Fruit fly (Drosophila melanogaster): ENCODE results near the gene CG7950.

dm6 chr3R:30060451-30061153 is 3.9 kb downstream of the CG7950 start:
- TF ChIP-seq pdm3 (GFP tag; optimal IDR thresholded peaks at IDR 0.05) = no peak
- no peak for TF ChIP-seq CG9139 (GFP tag; optimal IDR thresholded peaks at IDR 0.05)
- no peak for TF ChIP-seq CG31627 (GFP tag; optimal IDR thresholded peaks at IDR 0.05)
- no peak for TF ChIP-seq Hr39 (GFP tag; optimal IDR thresholded peaks at IDR 0.05)
- TF ChIP-seq Ets96B (tag; optimal IDR thresholded peaks at IDR 0.05) = no peak
- TF ChIP-seq vri (GFP tag; optimal IDR thresholded peaks at IDR 0.05) = no peak
- TF ChIP-seq CG16779 (tag; optimal IDR thresholded peaks at IDR 0.05) = no peak
- TF ChIP-seq Eip78C (GFP tag) = no peak
- no peak for TF ChIP-seq achi (GFP tag; optimal IDR thresholded peaks at IDR 0.05)
- no peak for TF ChIP-seq Met (GFP tag; optimal IDR thresholded peaks at IDR 0.05)
- TF ChIP-seq cyc (GFP tag; optimal IDR thresholded peaks at IDR 0.05) = no peak
- TF ChIP-seq Hr4 (GFP tag; optimal IDR thresholded peaks at IDR 0.05) = no peak
- no peak for TF ChIP-seq CG8319 (GFP tag; optimal IDR thresholded peaks at IDR 0.05)
